Worm (Caenorhabditis elegans) whole organism, L4/young adult: ENCODE results near the gene F12A10.9.

Experiments
- dao-5 ChIP-seq: sonication (generic microtip); optimal IDR thresholded peaks from 2 replicates; lab custom pipeline; 2016; ENCODE audit warnings: missing genotype, missing genetic modification characterization, moderate library complexity, missing compliant biosample characterization
- him-1 ChIP-seq: sonication (generic microtip); optimal IDR thresholded peaks from 2 replicates; lab custom pipeline; 2016; ENCODE audit warnings: missing genotype, missing genetic modification reagents, missing genetic modification characterization, missing compliant biosample characterization

DNA sequence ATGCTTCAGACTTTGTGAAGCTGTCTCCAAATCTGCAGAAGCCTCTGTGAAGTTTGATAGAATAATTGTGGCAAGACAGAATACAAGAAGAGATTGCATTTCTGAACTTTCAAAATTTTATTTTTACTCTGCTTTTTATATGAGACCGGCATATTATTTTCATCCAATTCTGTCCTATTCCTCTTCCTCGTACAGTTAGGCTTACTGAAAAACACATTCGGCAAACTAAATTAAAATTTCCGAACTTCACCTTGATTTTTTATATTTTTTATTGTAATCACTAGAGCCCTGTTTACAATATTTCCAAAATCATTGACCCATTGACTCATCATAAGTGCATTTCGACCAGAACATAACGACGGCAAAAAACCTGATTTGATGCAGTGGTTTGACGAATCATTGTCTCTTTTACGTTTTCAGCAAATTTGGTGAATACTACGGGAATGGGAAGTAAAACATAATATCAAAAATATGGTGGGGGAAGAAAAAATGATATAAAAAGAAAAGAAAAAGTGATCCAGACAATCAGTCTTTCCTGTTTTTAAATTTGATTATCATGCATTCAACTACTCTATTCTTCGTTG, at the start of gene F12A10.9, which contains the start of gene suex-1:
- no peak for TF ChIP-seq dao-5
- no peak for TF ChIP-seq him-1 (tag; lab: Kevin White, UChicago)
